Worm (Caenorhabditis elegans) whole organism, midembryonic: ENCODE measurements around the gene F07G11.4.

Experiments
- T22C8.4 ChIP-seq: fragments of 200-800 bp; sonication (Bioruptor generic); IDR thresholded peaks from 2 replicates; pipeline ENCODE4 v1.3.6; 2022; ENCODE audit warnings: missing genetic modification characterization, missing compliant biosample characterization
- flt-1 ChIP-seq: fragments of 200-800 bp; sonication (Bioruptor generic); IDR thresholded peaks from 2 replicates; pipeline ENCODE4 v1.3.6; 2022; ENCODE audit warnings: missing genetic modification characterization, missing compliant biosample characterization
- klf-2 ChIP-seq: fragments of 200-800 bp; sonication (Bioruptor generic); conservative IDR thresholded peaks from 2 replicates; pipeline ENCODE4 v1.3.6; 2022; ENCODE audit warnings: missing genetic modification reagents, missing genetic modification characterization, missing compliant biosample characterization
- med-1 ChIP-seq: sonication (generic microtip); optimal IDR thresholded peaks from 2 replicates; lab custom pipeline; 2017; ENCODE audit warnings: missing genetic modification characterization, mild to moderate bottlenecking, missing compliant biosample characterization, antibody characterized with exemption, missing genetic modification reagents; ENCODE audit not compliant: insufficient read depth
- tab-1 ChIP-seq: fragments of 200-800 bp; sonication (Bioruptor generic); IDR thresholded peaks from 2 replicates; pipeline ENCODE4 v1.3.6; 2022; ENCODE audit warnings: missing genetic modification characterization, missing compliant biosample characterization
- ztf-23 ChIP-seq: fragments of 200-800 bp; sonication (Bioruptor generic); IDR thresholded peaks from 2 replicates; pipeline ENCODE4 v1.3.6; 2022; ENCODE audit warnings: missing genetic modification reagents, missing genetic modification characterization, missing compliant biosample characterization
- ztf-29 ChIP-seq: fragments of 200-800 bp; sonication (Bioruptor generic); IDR thresholded peaks from 2 replicates; pipeline ENCODE4 v1.3.6; 2022; ENCODE audit warnings: missing genetic modification reagents, missing genetic modification characterization, missing compliant biosample characterization

DNA sequence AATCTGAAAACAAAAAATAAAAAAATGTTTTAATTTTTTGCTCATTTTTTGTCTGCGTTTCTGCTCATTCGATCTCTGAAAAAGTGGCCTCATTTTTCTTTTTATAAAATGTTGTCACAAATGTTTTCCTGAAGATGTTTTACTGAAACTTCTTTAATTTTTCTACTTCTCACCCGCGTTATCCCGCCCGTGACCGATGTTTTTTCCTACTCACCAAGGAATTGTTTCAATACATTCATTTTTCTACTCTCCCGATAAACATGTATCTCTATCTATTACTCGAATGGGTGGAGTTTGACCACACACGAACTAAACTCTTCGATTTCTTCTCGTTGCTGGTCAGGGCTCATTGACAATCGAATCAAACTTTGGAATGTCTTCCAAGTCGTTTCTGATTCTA is 35.7 kb upstream of the F07G11.4 start, which contains the start of gene F10G2.2:
- TF ChIP-seq ztf-29 (no peak), tab-1 (GFP tag; lab: Robert Waterston, UW) (no peak), flt-1 (GFP tag; lab: Robert Waterston, UW) (no peak), med-1 (GFP tag; lab: Kevin White, UChicago) (no peak), ztf-23 (GFP tag; lab: Robert Waterston, UW) (no peak), klf-2 (GFP tag; lab: Robert Waterston, UW) (no peak), T22C8.4 (GFP tag; lab: Robert Waterston, UW) (no peak)
